Fruit fly (Drosophila melanogaster) whole organism, adult: ENCODE results near the gene CG9922.

Source experiments
- CG11617 ChIP-seq: fragments of 200-800 bp; sonication (Bioruptor generic); optimal IDR thresholded peaks from 2 replicates; lab custom pipeline; 2017; ENCODE audit warnings: mild to moderate bottlenecking, missing biosample characterization, missing genetic modification reagents, missing genetic modification characterization
- CG12768 ChIP-seq: fragments of 200-800 bp; sonication (Bioruptor generic); optimal IDR thresholded peaks from 2 replicates; lab custom pipeline; 2017; ENCODE audit warnings: missing biosample characterization, missing genetic modification characterization, mild to moderate bottlenecking, moderate library complexity, missing genetic modification reagents
- CG14711 ChIP-seq: fragments of 200-800 bp; sonication (Bioruptor generic); optimal IDR thresholded peaks from 2 replicates; lab custom pipeline; 2018; ENCODE audit warnings: missing biosample characterization, mild to moderate bottlenecking, missing genetic modification characterization, moderate library complexity
- CG1620 ChIP-seq: fragments of 200-800 bp; sonication (Bioruptor generic); optimal IDR thresholded peaks from 2 replicates; lab custom pipeline; 2016; ENCODE audit warnings: missing biosample characterization, missing genetic modification characterization
- CG33017 ChIP-seq: fragments of 200-800 bp; sonication (Bioruptor generic); optimal IDR thresholded peaks from 2 replicates; lab custom pipeline; 2018; ENCODE audit warnings: missing biosample characterization, mild to moderate bottlenecking, missing genetic modification characterization, moderate library complexity
- CG5204 ChIP-seq: fragments of 200-800 bp; sonication (Bioruptor generic); optimal IDR thresholded peaks from 2 replicates; lab custom pipeline; 2016; ENCODE audit warnings: missing biosample characterization, missing genetic modification characterization
- CG7045 ChIP-seq: fragments of 200-800 bp; sonication (Bioruptor generic); optimal IDR thresholded peaks from 2 replicates; lab custom pipeline; 2017; ENCODE audit warnings: missing biosample characterization, mild to moderate bottlenecking, missing genetic modification characterization
- CG7101 ChIP-seq: fragments of 200-800 bp; sonication (Bioruptor generic); optimal IDR thresholded peaks from 2 replicates; lab custom pipeline; 2018; ENCODE audit warnings: missing biosample characterization, mild to moderate bottlenecking, missing genetic modification characterization, moderate library complexity
- Clk ChIP-seq: fragments of 200-800 bp; sonication (Bioruptor generic); optimal IDR thresholded peaks from 2 replicates; lab custom pipeline; 2017; ENCODE audit warnings: missing biosample characterization, missing genetic modification characterization
- Crg-1 ChIP-seq: fragments of 200-800 bp; sonication (Bioruptor generic); optimal IDR thresholded peaks from 2 replicates; lab custom pipeline; 2016; ENCODE audit warnings: missing biosample characterization, missing genetic modification characterization
- Hr96 ChIP-seq: fragments of 200-800 bp; sonication (Bioruptor generic); optimal IDR thresholded peaks from 2 replicates; lab custom pipeline; 2016; ENCODE audit warnings: missing biosample characterization, missing genetic modification characterization
- Mnt ChIP-seq: fragments of 200-800 bp; sonication (Bioruptor generic); optimal IDR thresholded peaks from 2 replicates; lab custom pipeline; 2016; ENCODE audit warnings: missing biosample characterization, mild to moderate bottlenecking, missing genetic modification characterization
- bab1 ChIP-seq: fragments of 200-800 bp; sonication (Bioruptor generic); optimal IDR thresholded peaks from 3 replicates; lab custom pipeline; 2019; ENCODE audit warnings: missing biosample characterization, mild to moderate bottlenecking, missing genetic modification characterization, moderate library complexity
- cic ChIP-seq: fragments of 200-800 bp; sonication (Bioruptor generic); optimal IDR thresholded peaks from 2 replicates; lab custom pipeline; 2017; ENCODE audit warnings: missing biosample characterization, mild to moderate bottlenecking, missing genetic modification characterization, moderate library complexity
- cnc ChIP-seq, 2 experiments: fragments of >200 bp; optimal IDR thresholded peaks; 2 replicates each; lab custom pipeline; 2017
- kay ChIP-seq: fragments of 200-800 bp; sonication (Bioruptor generic); peaks from one replicate; lab custom pipeline; 2016; ENCODE audit warnings: missing biosample characterization, missing genetic modification characterization, borderline replicate concordance
- ovo ChIP-seq: fragments of 200-800 bp; sonication (Bioruptor generic); optimal IDR thresholded peaks from 2 replicates; lab custom pipeline; 2016; ENCODE audit warnings: missing biosample characterization, missing genetic modification characterization
- pad ChIP-seq: fragments of 200-800 bp; sonication (Bioruptor generic); optimal IDR thresholded peaks from 3 replicates; lab custom pipeline; 2017; ENCODE audit warnings: missing biosample characterization, missing genetic modification characterization, mild to moderate bottlenecking, moderate library complexity, missing genetic modification reagents
- tj ChIP-seq: fragments of 200-800 bp; sonication (Bioruptor generic); optimal IDR thresholded peaks from 3 replicates; lab custom pipeline; 2017; ENCODE audit warnings: missing biosample characterization, mild to moderate bottlenecking, missing genetic modification characterization, moderate library complexity
- toe ChIP-seq: fragments of 200-800 bp; sonication (Bioruptor generic); optimal IDR thresholded peaks from 2 replicates; lab custom pipeline; 2016; ENCODE audit warnings: missing biosample characterization, missing genetic modification characterization

CG9922 gene

dm6 chr3R:14035924-14036448 is at the start of gene CG9922:
Gene CG9922, minus strand, starts transcription at chr3R:14036398.
- TF ChIP-seq Clk (GFP tag; lab: Kevin White, UChicago) (no peak), CG14711 (peak; percentile 99), kay (GFP tag; lab: Kevin White, UChicago) (no peak), CG1620 (GFP tag; lab: Kevin White, UChicago) (peak; percentile 66), bab1 (GFP tag; lab: Kevin White, UChicago) (peak; percentile 60), CG7101 (tag; lab: Kevin White, UChicago) (peak; percentile 59), pad (no peak), Hr96 (GFP tag; lab: Kevin White, UChicago) (no peak), cnc (optimal IDR thresholded peaks at IDR 0.05; lab: Kevin White, UChicago) (no peak), tj (GFP tag; lab: Kevin White, UChicago) (peak; percentile 15), CG7045 (GFP tag; lab: Kevin White, UChicago) (no peak), ovo (GFP tag; lab: Kevin White, UChicago) (no peak), CG33017 (peak; percentile 46), CG11617 (GFP tag; lab: Kevin White, UChicago) (peak; percentile 41), CG5204 (GFP tag; lab: Kevin White, UChicago) (no peak), toe (GFP tag; lab: Kevin White, UChicago) (no peak), Mnt (GFP tag; lab: Kevin White, UChicago) (peak; percentile 95), CG12768 (GFP tag; lab: Kevin White, UChicago) (no peak), cic (GFP tag; lab: Kevin White, UChicago) (peak; percentile 1), Crg-1 (GFP tag; lab: Kevin White, UChicago) (peak; percentile 62)

- no peak for TF ChIP-seq CG7101 (tag; lab: Kevin White, UChicago)
- TF ChIP-seq pad, result no peak
- TF ChIP-seq toe (GFP tag; lab: Kevin White, UChicago), result no peak
- no peak for TF ChIP-seq CG11617 (GFP tag; lab: Kevin White, UChicago)
Measured at dm6 chr3R:14085555-14085954, 49.4 kb upstream of the CG9922 start.

- TF ChIP-seq cic (GFP tag; lab: Kevin White, UChicago) (no peak), CG1620 (GFP tag; lab: Kevin White, UChicago) (no peak), Clk (GFP tag; lab: Kevin White, UChicago) (no peak), Hr96 (GFP tag; lab: Kevin White, UChicago) (no peak), kay (GFP tag; lab: Kevin White, UChicago) (no peak), toe (GFP tag; lab: Kevin White, UChicago) (no peak), CG7045 (GFP tag; lab: Kevin White, UChicago) (no peak), CG33017 (no peak)
Measured at dm6 chr3R:14081526-14081925, 45.3 kb upstream of the CG9922 start.

dm6 chr3R:14077026-14077425 is 40.8 kb upstream of the CG9922 start:
- TF ChIP-seq Clk (GFP tag; lab: Kevin White, UChicago) (peak; percentile 1), bab1 (GFP tag; lab: Kevin White, UChicago) (no peak), CG14711 (peak; percentile 16), kay (GFP tag; lab: Kevin White, UChicago) (peak; percentile 17), CG7045 (GFP tag; lab: Kevin White, UChicago) (peak; percentile 34), CG12768 (GFP tag; lab: Kevin White, UChicago) (peak; percentile 32), pad (no peak)

- TF ChIP-seq tj (GFP tag; lab: Kevin White, UChicago) (no peak), Hr96 (GFP tag; lab: Kevin White, UChicago) (no peak), toe (GFP tag; lab: Kevin White, UChicago) (no peak), CG33017 (no peak), cic (GFP tag; lab: Kevin White, UChicago) (no peak), CG14711 (peak; percentile 20), cnc (optimal IDR thresholded peaks at IDR 0.05; lab: Kevin White, UChicago) (no peak), ovo (GFP tag; lab: Kevin White, UChicago) (no peak), pad (no peak), kay (GFP tag; lab: Kevin White, UChicago) (no peak), CG12768 (GFP tag; lab: Kevin White, UChicago) (no peak), CG7045 (GFP tag; lab: Kevin White, UChicago) (peak; percentile 7), Mnt (GFP tag; lab: Kevin White, UChicago) (peak; percentile 25), CG5204 (GFP tag; lab: Kevin White, UChicago) (peak; percentile 30), Clk (GFP tag; lab: Kevin White, UChicago) (no peak)
Measured at dm6 chr3R:14070664-14071063, 34.5 kb upstream of the CG9922 start.

- TF ChIP-seq cic (GFP tag; lab: Kevin White, UChicago), result peak; percentile 74
- peak; percentile 25 for TF ChIP-seq CG7045 (GFP tag; lab: Kevin White, UChicago)
- no peak for TF ChIP-seq bab1 (GFP tag; lab: Kevin White, UChicago)
- TF ChIP-seq CG1620 (GFP tag; lab: Kevin White, UChicago), result peak; percentile 51
- TF ChIP-seq Crg-1 (GFP tag; lab: Kevin White, UChicago), result peak; percentile 77
- peak; percentile 44 for TF ChIP-seq toe (GFP tag; lab: Kevin White, UChicago)
- TF ChIP-seq kay (GFP tag; lab: Kevin White, UChicago), result peak; percentile 64
- TF ChIP-seq Mnt (GFP tag; lab: Kevin White, UChicago), result peak; percentile 31
- peak; percentile 38 for TF ChIP-seq CG7101 (tag; lab: Kevin White, UChicago)
- TF ChIP-seq CG12768 (GFP tag; lab: Kevin White, UChicago), result peak; percentile 87
- TF ChIP-seq CG11617 (GFP tag; lab: Kevin White, UChicago), result no peak
- no peak for TF ChIP-seq CG5204 (GFP tag; lab: Kevin White, UChicago)
- no peak for TF ChIP-seq cnc (optimal IDR thresholded peaks at IDR 0.05; lab: Kevin White, UChicago)
- peak; percentile 15 for TF ChIP-seq ovo (GFP tag; lab: Kevin White, UChicago)
- TF ChIP-seq CG33017, result peak; percentile 7
- peak; percentile 45 for TF ChIP-seq Clk (GFP tag; lab: Kevin White, UChicago)
- no peak for TF ChIP-seq tj (GFP tag; lab: Kevin White, UChicago)
- peak; percentile 6 for TF ChIP-seq pad
- no peak for TF ChIP-seq CG14711
- TF ChIP-seq Hr96 (GFP tag; lab: Kevin White, UChicago), result no peak
Measured at dm6 chr3R:14070096-14070495, 33.9 kb upstream of the CG9922 start.
